Worm (Caenorhabditis elegans) whole organism, early embryonic: ENCODE measurements around the gene C37H5.13.

Experiments
- ama-1 ChIP-seq: fragments of 150-350 bp; optimal IDR thresholded peaks from 2 replicates; lab custom pipeline; 2014
- ceh-36 ChIP-seq: sonication (generic microtip); optimal IDR thresholded peaks from 2 replicates; lab custom pipeline; 2016; ENCODE audit warnings: missing genetic modification characterization, inconsistent platforms, missing compliant biosample characterization
- flt-1 ChIP-seq: fragments of 200-800 bp; sonication (Bioruptor generic); IDR thresholded peaks from 2 replicates; pipeline ENCODE4 v1.3.6; 2022; ENCODE audit warnings: missing genetic modification characterization, missing compliant biosample characterization
- hnd-1 ChIP-seq: sonication (generic microtip); optimal IDR thresholded peaks from 2 replicates; lab custom pipeline; 2016; ENCODE audit warnings: missing genetic modification characterization, missing compliant biosample characterization
- tra-4 ChIP-seq: sonication (generic microtip); optimal IDR thresholded peaks from 2 replicates; lab custom pipeline; 2017; ENCODE audit warnings: missing genetic modification characterization, missing compliant biosample characterization

- TF ChIP-seq ceh-36 (tag; lab: Kevin White, UChicago) (no peak), tra-4 (tag; lab: Kevin White, UChicago) (no peak), ama-1 (lab: Kevin White, UChicago) (no peak), hnd-1 (tag; lab: Kevin White, UChicago) (no peak), flt-1 (GFP tag; lab: Robert Waterston, UW) (no peak)
Observed at ce11 chrV:4901074-4901473, 38.3 kb upstream of the C37H5.13 start, which contains the start of gene ugt-67.
